Fruit fly (Drosophila melanogaster) whole organism, embryonic: Measurements from ENCODE around the gene CG11999.

Experiments used
- Asciz ChIP-seq: fragments of 200-800 bp; sonication (Bioruptor generic); optimal IDR thresholded peaks from 2 replicates; lab custom pipeline; 2017; ENCODE audit warnings: missing biosample characterization, mild to moderate bottlenecking, missing genetic modification characterization, missing genetic modification reagents
- Atf3 ChIP-seq: fragments of 200-800 bp; sonication (Bioruptor generic); optimal IDR thresholded peaks from 3 replicates; lab custom pipeline; 2016; ENCODE audit warnings: missing biosample characterization, missing genetic modification characterization
- B-H2 ChIP-seq: fragments of 200-800 bp; sonication (Bioruptor generic); optimal IDR thresholded peaks from 2 replicates; lab custom pipeline; 2018; ENCODE audit warnings: missing biosample characterization, mild to moderate bottlenecking, missing genetic modification characterization
- Bgb ChIP-seq: fragments of 200-800 bp; sonication (Bioruptor generic); IDR thresholded peaks from 2 replicates; pipeline ENCODE4 v1.3.6; 2022; ENCODE audit warnings: missing biosample characterization, missing genetic modification characterization; ENCODE audit not compliant: partially characterized antibody
- CG10565 ChIP-seq: fragments of 200-800 bp; sonication (Bioruptor generic); optimal IDR thresholded peaks from 3 replicates; lab custom pipeline; 2016; ENCODE audit warnings: missing biosample characterization, mild to moderate bottlenecking, missing genetic modification characterization
- CG14710 ChIP-seq: fragments of 200-800 bp; sonication (Bioruptor generic); optimal IDR thresholded peaks from 3 replicates; lab custom pipeline; 2019; ENCODE audit warnings: missing biosample characterization, mild to moderate bottlenecking, missing genetic modification characterization, moderate library complexity
- CG14860 ChIP-seq: fragments of 200-800 bp; sonication (Bioruptor generic); IDR thresholded peaks from 3 replicates; pipeline ENCODE4 v1.3.6; 2022; ENCODE audit warnings: missing biosample characterization, missing genetic modification characterization; ENCODE audit not compliant: partially characterized antibody
- CG1529 ChIP-seq: fragments of 200-800 bp; sonication (Bioruptor generic); optimal IDR thresholded peaks from 3 replicates; lab custom pipeline; 2018; ENCODE audit warnings: missing biosample characterization, missing genetic modification characterization
- CG18262 ChIP-seq: fragments of 200-800 bp; optimal IDR thresholded peaks from 3 replicates; lab custom pipeline; 2019; ENCODE audit warnings: missing biosample characterization, mild to moderate bottlenecking, missing genetic modification characterization, moderate library complexity
- CG18476 ChIP-seq: fragments of 200-800 bp; sonication (Bioruptor generic); optimal IDR thresholded peaks from 2 replicates; lab custom pipeline; 2016; ENCODE audit warnings: missing biosample characterization, mild to moderate bottlenecking, missing genetic modification characterization
- CG2199 ChIP-seq: fragments of 200-800 bp; sonication (Bioruptor generic); IDR thresholded peaks from 3 replicates; pipeline ENCODE4 v1.3.6; 2022; ENCODE audit warnings: missing biosample characterization, missing genetic modification characterization
- CG30020 ChIP-seq: fragments of 200-800 bp; optimal IDR thresholded peaks from 2 replicates; lab custom pipeline; 2019; ENCODE audit warnings: missing biosample characterization, mild to moderate bottlenecking, missing genetic modification characterization, moderate library complexity
- CG33213 ChIP-seq: fragments of 200-800 bp; sonication (Bioruptor generic); optimal IDR thresholded peaks from 3 replicates; lab custom pipeline; 2016; ENCODE audit warnings: missing biosample characterization, missing genetic modification characterization
- CG34224 ChIP-seq: fragments of 200-800 bp; sonication (Bioruptor generic); IDR thresholded peaks from 3 replicates; pipeline ENCODE4 v1.3.6; 2022; ENCODE audit warnings: missing biosample characterization, missing genetic modification characterization; ENCODE audit not compliant: partially characterized antibody
- CG34376 ChIP-seq: fragments of 200-800 bp; sonication (Bioruptor generic); optimal IDR thresholded peaks from 2 replicates; lab custom pipeline; 2018; ENCODE audit warnings: missing biosample characterization, mild to moderate bottlenecking, missing genetic modification characterization
- CG4730 ChIP-seq: fragments of 200-800 bp; sonication (Bioruptor generic); IDR thresholded peaks from 2 replicates; pipeline ENCODE4 v1.3.6; 2022; ENCODE audit warnings: missing biosample characterization, missing genetic modification characterization
- CG4820 ChIP-seq: fragments of 200-800 bp; sonication (Bioruptor generic); optimal IDR thresholded peaks from 3 replicates; lab custom pipeline; 2016; ENCODE audit warnings: missing biosample characterization, missing genetic modification characterization
- CG5180 ChIP-seq: fragments of 200-800 bp; sonication (Bioruptor generic); optimal IDR thresholded peaks from 3 replicates; lab custom pipeline; 2017; ENCODE audit warnings: missing biosample characterization, missing genetic modification characterization, mild to moderate bottlenecking, moderate library complexity, missing genetic modification reagents
- CG6854 ChIP-seq: fragments of 200-800 bp; sonication (Bioruptor generic); optimal IDR thresholded peaks from 3 replicates; lab custom pipeline; 2017; ENCODE audit warnings: missing biosample characterization, mild to moderate bottlenecking, missing genetic modification characterization
- CG7372 ChIP-seq: fragments of 200-800 bp; sonication (Bioruptor generic); IDR thresholded peaks from 2 replicates; pipeline ENCODE4 v1.3.6; 2022; ENCODE audit warnings: missing biosample characterization, missing genetic modification characterization
- CG7963 ChIP-seq: fragments of 200-800 bp; sonication (Bioruptor generic); IDR thresholded peaks from 3 replicates; pipeline ENCODE4 v1.3.6; 2022; ENCODE audit warnings: missing biosample characterization, missing genetic modification characterization; ENCODE audit not compliant: partially characterized antibody
- CG8478 ChIP-seq: fragments of >200 bp; optimal IDR thresholded peaks from 2 replicates; lab custom pipeline; 2018
- CG9437 ChIP-seq: fragments of 200-800 bp; sonication (Bioruptor generic); optimal IDR thresholded peaks from 2 replicates; lab custom pipeline; 2018; ENCODE audit warnings: missing biosample characterization, mild to moderate bottlenecking, missing genetic modification characterization
- Camta ChIP-seq: fragments of 200-800 bp; sonication (Bioruptor generic); optimal IDR thresholded peaks from 2 replicates; lab custom pipeline; 2016; ENCODE audit warnings: missing biosample characterization, missing genetic modification characterization
- Dref ChIP-seq: fragments of 200-800 bp; sonication (Bioruptor generic); IDR thresholded peaks from 2 replicates; pipeline ENCODE4 v1.3.6; 2022; ENCODE audit warnings: missing biosample characterization, missing genetic modification characterization
- Ets97D ChIP-seq: fragments of 200-800 bp; sonication (Bioruptor generic); optimal IDR thresholded peaks from 3 replicates; lab custom pipeline; 2016; ENCODE audit warnings: missing biosample characterization, missing genetic modification characterization
- Nf-YB ChIP-seq: fragments of 200-800 bp; sonication (Bioruptor generic); optimal IDR thresholded peaks from 3 replicates; lab custom pipeline; 2019; ENCODE audit warnings: missing biosample characterization, mild to moderate bottlenecking, missing genetic modification characterization, moderate library complexity
- Spps ChIP-seq: fragments of 200-800 bp; sonication (Bioruptor generic); optimal IDR thresholded peaks from 2 replicates; lab custom pipeline; 2018; ENCODE audit warnings: missing biosample characterization, mild to moderate bottlenecking, missing genetic modification characterization
- Trl ChIP-seq, 3 experiments: fragments of >200 bp in 2 of 3; fragments of 200-800 bp in 1 of 3; sonication (Bioruptor generic) in 1 of 3; optimal IDR thresholded peaks; 2 replicates in 1 of 3; 3 replicates in 2 of 3; lab custom pipeline; 2016 to 2017; ENCODE audit warnings: missing biosample characterization in 1 of 3, missing genetic modification characterization in 1 of 3
- ase ChIP-seq: fragments of 200-800 bp; sonication (Bioruptor generic); IDR thresholded peaks from 3 replicates; pipeline ENCODE4 v1.3.6; 2022; ENCODE audit warnings: missing biosample characterization, missing genetic modification characterization
- bsh ChIP-seq, 2 experiments: fragments of 200-800 bp; sonication (Bioruptor generic); optimal IDR thresholded peaks; 2 replicates each; lab custom pipeline; 2017 to 2018; ENCODE audit warnings: mild to moderate bottlenecking in 2 of 2, missing biosample characterization in 2 of 2, missing genetic modification characterization in 2 of 2, moderate library complexity in 1 of 2
- chn ChIP-seq: fragments of 200-800 bp; sonication (Bioruptor generic); optimal IDR thresholded peaks from 2 replicates; lab custom pipeline; 2016; ENCODE audit warnings: missing biosample characterization, missing genetic modification characterization
- croc ChIP-seq: fragments of 200-800 bp; sonication (Bioruptor generic); conservative IDR thresholded peaks from 3 replicates; pipeline ENCODE4 v1.3.6; 2022; ENCODE audit warnings: missing biosample characterization, missing genetic modification characterization
- dan ChIP-seq: fragments of 200-800 bp; sonication (Bioruptor generic); IDR thresholded peaks from 2 replicates; pipeline ENCODE4 v1.3.6; 2022; ENCODE audit warnings: missing biosample characterization, missing genetic modification characterization
- dpn ChIP-seq, 2 experiments: fragments of 200-800 bp; sonication (Bioruptor generic); optimal IDR thresholded peaks; 3 replicates each; lab custom pipeline; 2016; ENCODE audit warnings: missing biosample characterization in 2 of 2, missing genetic modification characterization in 2 of 2
- emc ChIP-seq: fragments of 200-800 bp; sonication (Bioruptor generic); optimal IDR thresholded peaks from 2 replicates; lab custom pipeline; 2016; ENCODE audit warnings: missing biosample characterization, missing genetic modification characterization
- ewg ChIP-seq: fragments of 200-800 bp; sonication (Bioruptor generic); optimal IDR thresholded peaks from 3 replicates; lab custom pipeline; 2017; ENCODE audit warnings: mild to moderate bottlenecking, missing biosample characterization, missing genetic modification reagents, missing genetic modification characterization
- ftz-f1 ChIP-seq: fragments of 200-800 bp; sonication (Bioruptor generic); optimal IDR thresholded peaks from 2 replicates; lab custom pipeline; 2016; ENCODE audit warnings: missing biosample characterization, missing genetic modification characterization
- gce ChIP-seq: fragments of 200-800 bp; sonication (Bioruptor generic); IDR thresholded peaks from 3 replicates; pipeline ENCODE4 v1.3.6; 2022; ENCODE audit warnings: missing biosample characterization, missing genetic modification characterization
- kni ChIP-seq: fragments of 200-800 bp; sonication (Bioruptor generic); optimal IDR thresholded peaks from 3 replicates; lab custom pipeline; 2017; ENCODE audit warnings: mild to moderate bottlenecking, missing biosample characterization, missing genetic modification reagents, missing genetic modification characterization
- maf-S ChIP-seq: fragments of 200-800 bp; sonication (Bioruptor generic); optimal IDR thresholded peaks from 2 replicates; lab custom pipeline; 2016; ENCODE audit warnings: missing biosample characterization, missing genetic modification characterization
- mirr ChIP-seq: fragments of 200-800 bp; sonication (Bioruptor generic); optimal IDR thresholded peaks from 3 replicates; lab custom pipeline; 2018; ENCODE audit warnings: missing biosample characterization, mild to moderate bottlenecking, missing genetic modification characterization
- p53 ChIP-seq: fragments of 200-800 bp; sonication (Bioruptor generic); optimal IDR thresholded peaks from 2 replicates; lab custom pipeline; 2016; ENCODE audit warnings: missing biosample characterization, missing genetic modification characterization
- pho ChIP-seq: fragments of 200-800 bp; sonication (Bioruptor generic); optimal IDR thresholded peaks from 2 replicates; lab custom pipeline; 2016; ENCODE audit warnings: missing biosample characterization, missing genetic modification characterization
- prd ChIP-seq, 3 experiments: fragments of >200 bp in 2 of 3; fragments of 200-800 bp in 1 of 3; sonication (Bioruptor generic) in 1 of 3; optimal IDR thresholded peaks in 2 of 3; IDR thresholded peaks in 1 of 3; 2 replicates in 2 of 3; 3 replicates in 1 of 3; pipeline versions ENCODE4 v1.3.6 to Lab custom; 2017 to 2022; ENCODE audit warnings: missing biosample characterization in 1 of 3, missing genetic modification characterization in 1 of 3
- tap ChIP-seq: fragments of 200-800 bp; optimal IDR thresholded peaks from 3 replicates; lab custom pipeline; 2019; ENCODE audit warnings: missing biosample characterization, mild to moderate bottlenecking, missing genetic modification characterization, moderate library complexity

Gene CG11999

DNA sequence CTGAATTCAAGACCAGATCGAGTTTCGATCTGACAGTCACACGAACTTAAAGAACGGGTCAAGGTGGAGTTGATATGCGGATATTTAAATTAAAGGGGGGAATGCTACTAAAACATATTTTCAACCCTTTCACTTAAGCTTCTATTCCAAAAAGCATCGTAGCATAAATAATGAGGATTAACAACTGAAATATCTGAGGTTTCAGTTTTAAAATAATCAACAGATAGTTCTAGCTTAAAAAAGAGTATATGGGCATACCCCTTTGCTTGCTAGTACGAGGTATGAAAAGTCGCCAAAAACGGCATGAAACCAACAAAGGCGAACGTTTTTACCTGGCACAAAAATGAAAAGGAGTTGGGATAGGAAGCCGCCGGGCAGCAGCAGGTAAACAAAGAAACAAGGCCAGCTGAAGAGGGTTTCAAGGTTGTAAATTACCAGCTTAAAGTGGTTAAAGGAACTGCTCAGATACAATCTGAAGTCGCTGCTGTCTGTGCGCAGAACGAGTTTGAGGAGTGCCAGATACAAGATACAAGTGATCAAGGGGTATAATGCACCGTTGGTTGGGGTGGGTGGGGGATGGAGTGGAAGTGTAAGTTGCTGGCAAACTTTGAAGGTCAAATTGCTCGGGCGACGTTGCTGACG lies 22.7 kb downstream of the CG11999 start (continued):
- no peak for TF ChIP-seq prd (optimal IDR thresholded peaks at IDR 0.05; lab: Kevin White, UChicago)
- TF ChIP-seq prd (GFP tag; IDR thresholded peaks at IDR 0.05; lab: Robert Waterston, UW): no peak
- no peak for TF ChIP-seq CG6854 (GFP tag; lab: Kevin White, UChicago)
- TF ChIP-seq CG34224 (GFP tag; lab: Robert Waterston, UW): no peak

dm6 chr3R:5330338-5330737 lies 24.2 kb downstream of the CG11999 start:
- TF ChIP-seq bsh (GFP tag; optimal IDR thresholded peaks at IDR 0.05; lab: Kevin White, UChicago) (peak in 1 of 2 experiments; percentile 2), CG5180 (no peak)

DNA sequence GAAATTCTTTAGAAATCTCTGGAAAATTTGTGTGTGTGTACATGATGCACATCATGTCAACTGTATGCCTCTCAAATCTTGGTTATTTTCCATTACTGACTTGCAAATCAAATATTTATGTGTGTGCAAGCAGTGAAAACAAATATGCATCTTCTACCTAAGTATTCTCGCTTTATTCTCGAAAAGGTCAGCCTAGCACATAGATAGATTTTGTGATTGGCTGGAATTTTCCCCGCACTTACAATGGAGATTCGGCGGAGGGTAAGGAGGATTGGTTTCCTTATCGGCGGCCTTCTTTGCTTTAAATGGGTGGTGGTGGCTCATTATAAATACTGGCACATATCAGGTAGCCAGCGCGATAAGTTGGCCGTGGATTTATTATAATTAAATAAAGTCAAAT lies 26.6 kb downstream of the CG11999 start:
- no peak for TF ChIP-seq dpn (GFP tag; optimal IDR thresholded peaks at IDR 0.05; lab: Kevin White, UChicago)
- peak; percentile 39 for TF ChIP-seq Asciz (GFP tag; lab: Kevin White, UChicago)
- TF ChIP-seq mirr (GFP tag; lab: Kevin White, UChicago): no peak
- no peak for TF ChIP-seq CG4730 (GFP tag; lab: Robert Waterston, UW)
- TF ChIP-seq CG9437 (GFP tag; lab: Kevin White, UChicago): no peak
- TF ChIP-seq emc (GFP tag; lab: Kevin White, UChicago): no peak
- no peak for TF ChIP-seq pho (GFP tag; lab: Kevin White, UChicago)
- no peak for TF ChIP-seq p53 (GFP tag; lab: Kevin White, UChicago)
- no peak for TF ChIP-seq tap
- no peak for TF ChIP-seq Spps
- no peak for TF ChIP-seq dan (GFP tag; lab: Robert Waterston, UW)
- TF ChIP-seq CG1529 (GFP tag; lab: Kevin White, UChicago): peak; percentile 10
- TF ChIP-seq CG4820 (GFP tag; lab: Kevin White, UChicago): peak; percentile 8
- TF ChIP-seq CG7372: no peak
- no peak for TF ChIP-seq B-H2 (GFP tag; lab: Kevin White, UChicago)
- TF ChIP-seq CG34376 (GFP tag; lab: Kevin White, UChicago): no peak
- TF ChIP-seq Camta (GFP tag; lab: Kevin White, UChicago): no peak
- peak; percentile 29 for TF ChIP-seq CG14710
- peak in 1 of 2 experiments; percentile 43 for TF ChIP-seq bsh (GFP tag; optimal IDR thresholded peaks at IDR 0.05; lab: Kevin White, UChicago)
- peak; percentile 55 for TF ChIP-seq Nf-YB (GFP tag; lab: Kevin White, UChicago)
- no peak for TF ChIP-seq Trl (optimal IDR thresholded peaks at IDR 0.05; lab: Kevin White, UChicago)
- TF ChIP-seq Trl (GFP tag; optimal IDR thresholded peaks at IDR 0.05; lab: Kevin White, UChicago): no peak
- TF ChIP-seq CG18262 (tag; lab: Kevin White, UChicago): peak; percentile 20
- TF ChIP-seq maf-S: no peak
- no peak for TF ChIP-seq CG33213 (GFP tag; lab: Kevin White, UChicago)
- no peak for TF ChIP-seq ewg
- no peak for TF ChIP-seq croc (GFP tag; lab: Robert Waterston, UW)
- peak; percentile 43 for TF ChIP-seq kni
- no peak for TF ChIP-seq ase (GFP tag; lab: Robert Waterston, UW)
- TF ChIP-seq Bgb (GFP tag; lab: Robert Waterston, UW): no peak
- no peak for TF ChIP-seq Ets97D (GFP tag; lab: Kevin White, UChicago)
- no peak for TF ChIP-seq CG18476
- TF ChIP-seq ftz-f1 (GFP tag; lab: Kevin White, UChicago): no peak
- no peak for TF ChIP-seq CG7963 (GFP tag; lab: Robert Waterston, UW)
- TF ChIP-seq CG10565 (GFP tag; lab: Kevin White, UChicago): no peak
- no peak for TF ChIP-seq CG14860 (GFP tag; lab: Robert Waterston, UW)
- no peak for TF ChIP-seq Atf3 (GFP tag; lab: Kevin White, UChicago)
- no peak for TF ChIP-seq CG2199 (GFP tag; lab: Robert Waterston, UW)
- no peak for TF ChIP-seq Dref (GFP tag; lab: Robert Waterston, UW)
- no peak for TF ChIP-seq CG30020 (tag; lab: Kevin White, UChicago)
- TF ChIP-seq CG8478 (lab: Kevin White, UChicago): no peak
- no peak for TF ChIP-seq gce (GFP tag; lab: Robert Waterston, UW)
- no peak for TF ChIP-seq chn
